Fruit fly (Drosophila melanogaster) whole organism, prepupa: Measurements from ENCODE around the gene IntS11.

Experiments
- CG10669 ChIP-seq: fragments of 200-800 bp; sonication (Bioruptor generic); optimal IDR thresholded peaks from 3 replicates; lab custom pipeline; 2018; ENCODE audit warnings: missing biosample characterization, mild to moderate bottlenecking, missing genetic modification characterization, moderate library complexity
- CG11294 ChIP-seq: fragments of 200-800 bp; sonication (Bioruptor generic); IDR thresholded peaks from 2 replicates; pipeline ENCODE4 v1.3.6; 2022; ENCODE audit warnings: missing biosample characterization, missing genetic modification characterization
- CG11762 ChIP-seq: fragments of 200-800 bp; sonication (Bioruptor generic); optimal IDR thresholded peaks from 3 replicates; lab custom pipeline; 2016; ENCODE audit warnings: missing biosample characterization, missing genetic modification characterization; ENCODE audit not compliant: insufficient read depth
- CG11902 ChIP-seq: fragments of 200-800 bp; sonication (Bioruptor generic); optimal IDR thresholded peaks from 3 replicates; lab custom pipeline; 2016; ENCODE audit warnings: missing biosample characterization, missing genetic modification characterization
- CG15336 ChIP-seq: fragments of 200-800 bp; sonication (Bioruptor generic); IDR thresholded peaks from 2 replicates; pipeline ENCODE4 v1.3.6; 2022; ENCODE audit warnings: missing biosample characterization, missing genetic modification characterization
- CG1621 ChIP-seq: fragments of 200-800 bp; sonication (Bioruptor generic); optimal IDR thresholded peaks from 3 replicates; lab custom pipeline; 2018; ENCODE audit warnings: missing biosample characterization, mild to moderate bottlenecking, missing genetic modification characterization
- CG16779 ChIP-seq: fragments of 200-800 bp; sonication (Bioruptor generic); optimal IDR thresholded peaks from 3 replicates; lab custom pipeline; 2017; ENCODE audit warnings: missing biosample characterization, mild to moderate bottlenecking, missing genetic modification characterization
- CG3032 ChIP-seq: fragments of 200-800 bp; optimal IDR thresholded peaks from 2 replicates; lab custom pipeline; 2019; ENCODE audit warnings: missing biosample characterization, mild to moderate bottlenecking, missing genetic modification characterization, moderate library complexity
- CG31627 ChIP-seq: fragments of 200-800 bp; sonication (Bioruptor generic); optimal IDR thresholded peaks from 3 replicates; lab custom pipeline; 2016; ENCODE audit warnings: missing biosample characterization, missing genetic modification characterization
- CG32006 ChIP-seq: fragments of 200-800 bp; sonication (Bioruptor generic); optimal IDR thresholded peaks from 3 replicates; lab custom pipeline; 2017; ENCODE audit warnings: missing biosample characterization, mild to moderate bottlenecking, missing genetic modification characterization
- CG34406 ChIP-seq: fragments of 200-800 bp; sonication (Bioruptor generic); optimal IDR thresholded peaks from 3 replicates; lab custom pipeline; 2016; ENCODE audit warnings: missing biosample characterization, missing genetic modification characterization
- CG3919 ChIP-seq: fragments of 200-800 bp; sonication (Bioruptor generic); optimal IDR thresholded peaks from 3 replicates; lab custom pipeline; 2016; ENCODE audit warnings: missing biosample characterization, missing genetic modification characterization
- CG4318 ChIP-seq: fragments of 200-800 bp; sonication (Bioruptor generic); optimal IDR thresholded peaks from 3 replicates; lab custom pipeline; 2017; ENCODE audit warnings: missing biosample characterization, mild to moderate bottlenecking, missing genetic modification characterization
- CG6792 ChIP-seq: fragments of 200-800 bp; sonication (Bioruptor generic); optimal IDR thresholded peaks from 3 replicates; lab custom pipeline; 2016; ENCODE audit warnings: missing biosample characterization, missing genetic modification characterization
- CG6808 ChIP-seq: fragments of 200-800 bp; sonication (Bioruptor generic); optimal IDR thresholded peaks from 3 replicates; lab custom pipeline; 2017; ENCODE audit warnings: missing biosample characterization, missing genetic modification characterization, mild to moderate bottlenecking, moderate library complexity, missing genetic modification reagents
- CG6854 ChIP-seq: fragments of 200-800 bp; sonication (Bioruptor generic); optimal IDR thresholded peaks from 2 replicates; lab custom pipeline; 2017; ENCODE audit warnings: missing biosample characterization, mild to moderate bottlenecking, missing genetic modification characterization
- CG7368 ChIP-seq: fragments of 200-800 bp; sonication (Bioruptor generic); optimal IDR thresholded peaks from 3 replicates; lab custom pipeline; 2016; ENCODE audit warnings: missing biosample characterization, missing genetic modification characterization
- CG8119 ChIP-seq: fragments of 200-800 bp; sonication (Bioruptor generic); IDR thresholded peaks from 3 replicates; pipeline ENCODE4 v1.3.6; 2022; ENCODE audit warnings: missing biosample characterization, missing genetic modification characterization
- CG8319 ChIP-seq: fragments of 200-800 bp; sonication (Bioruptor generic); optimal IDR thresholded peaks from 3 replicates; lab custom pipeline; 2016; ENCODE audit warnings: missing biosample characterization, missing genetic modification characterization
- CG8632 ChIP-seq: fragments of 200-800 bp; sonication (Bioruptor generic); optimal IDR thresholded peaks from 3 replicates; lab custom pipeline; 2016; ENCODE audit warnings: missing biosample characterization, missing genetic modification characterization
- CG9139 ChIP-seq: fragments of 200-800 bp; sonication (Bioruptor generic); optimal IDR thresholded peaks from 3 replicates; lab custom pipeline; 2017; ENCODE audit warnings: missing biosample characterization, mild to moderate bottlenecking, missing genetic modification characterization
- Eip75B ChIP-seq: fragments of 200-800 bp; sonication (Bioruptor generic); optimal IDR thresholded peaks from 3 replicates; lab custom pipeline; 2016; ENCODE audit warnings: missing biosample characterization, missing genetic modification characterization
- Eip93F ChIP-seq: fragments of 200-800 bp; sonication (Bioruptor generic); optimal IDR thresholded peaks from 2 replicates; lab custom pipeline; 2016; ENCODE audit warnings: missing biosample characterization, mild to moderate bottlenecking, missing genetic modification characterization
- Ets21C ChIP-seq: fragments of 200-800 bp; sonication (Bioruptor generic); optimal IDR thresholded peaks from 3 replicates; lab custom pipeline; 2016; ENCODE audit warnings: missing biosample characterization, missing genetic modification characterization
- Ets96B ChIP-seq: fragments of 200-800 bp; optimal IDR thresholded peaks from 2 replicates; lab custom pipeline; 2019; ENCODE audit warnings: missing biosample characterization, mild to moderate bottlenecking, missing genetic modification characterization, moderate library complexity
- Hr38 ChIP-seq: sonication (Bioruptor generic); optimal IDR thresholded peaks from 2 replicates; lab custom pipeline; 2016; ENCODE audit warnings: missing biosample characterization, missing genetic modification characterization
- Hr39 ChIP-seq: fragments of 200-800 bp; sonication (Bioruptor generic); optimal IDR thresholded peaks from 2 replicates; lab custom pipeline; 2016; ENCODE audit warnings: missing biosample characterization, missing genetic modification characterization
- Hr4 ChIP-seq: fragments of 200-800 bp; sonication (Bioruptor generic); optimal IDR thresholded peaks from 3 replicates; lab custom pipeline; 2016; ENCODE audit warnings: missing biosample characterization, missing genetic modification characterization
- Lpt ChIP-seq: fragments of 200-800 bp; sonication (Bioruptor generic); optimal IDR thresholded peaks from 3 replicates; lab custom pipeline; 2016; ENCODE audit warnings: missing biosample characterization, missing genetic modification characterization
- Met ChIP-seq: fragments of 200-800 bp; sonication (Bioruptor generic); optimal IDR thresholded peaks from 3 replicates; lab custom pipeline; 2016; ENCODE audit warnings: missing biosample characterization, missing genetic modification characterization
- OdsH ChIP-seq: fragments of 200-800 bp; sonication (Bioruptor generic); optimal IDR thresholded peaks from 3 replicates; lab custom pipeline; 2016; ENCODE audit warnings: missing biosample characterization, missing genetic modification characterization
- Smox ChIP-seq: fragments of 200-800 bp; sonication (Bioruptor generic); optimal IDR thresholded peaks from 3 replicates; lab custom pipeline; 2016; ENCODE audit warnings: missing biosample characterization, missing genetic modification characterization
- Sox102F ChIP-seq: fragments of 200-800 bp; sonication (Bioruptor generic); optimal IDR thresholded peaks from 2 replicates; lab custom pipeline; 2016; ENCODE audit warnings: missing biosample characterization, mild to moderate bottlenecking, missing genetic modification characterization
- Sox14 ChIP-seq: fragments of 200-800 bp; sonication (Bioruptor generic); optimal IDR thresholded peaks from 3 replicates; lab custom pipeline; 2016; ENCODE audit warnings: missing biosample characterization, missing genetic modification characterization
- Sox15 ChIP-seq: fragments of 200-800 bp; sonication (Bioruptor generic); optimal IDR thresholded peaks from 3 replicates; lab custom pipeline; 2016; ENCODE audit warnings: missing biosample characterization, missing genetic modification characterization
- achi ChIP-seq: fragments of 200-800 bp; sonication (Bioruptor generic); optimal IDR thresholded peaks from 3 replicates; lab custom pipeline; 2016; ENCODE audit warnings: missing biosample characterization, missing genetic modification characterization
- acj6 ChIP-seq: fragments of 200-800 bp; sonication (Bioruptor generic); optimal IDR thresholded peaks from 3 replicates; lab custom pipeline; 2016; ENCODE audit warnings: missing biosample characterization, missing genetic modification characterization
- cyc ChIP-seq: fragments of 200-800 bp; sonication (Bioruptor generic); optimal IDR thresholded peaks from 3 replicates; lab custom pipeline; 2016; ENCODE audit warnings: missing biosample characterization, missing genetic modification characterization
- dsx ChIP-seq: fragments of 200-800 bp; optimal IDR thresholded peaks from 3 replicates; lab custom pipeline; 2019; ENCODE audit warnings: missing biosample characterization, mild to moderate bottlenecking, missing genetic modification characterization, moderate library complexity; ENCODE audit not compliant: poor library complexity, severe bottlenecking
- eg ChIP-seq: fragments of 200-800 bp; sonication (Bioruptor generic); IDR thresholded peaks from 3 replicates; pipeline ENCODE4 v1.3.6; 2022; ENCODE audit warnings: missing biosample characterization, missing genetic modification characterization
- esn ChIP-seq: fragments of 200-800 bp; sonication (Bioruptor generic); optimal IDR thresholded peaks from 2 replicates; lab custom pipeline; 2016; ENCODE audit warnings: missing biosample characterization, mild to moderate bottlenecking, missing genetic modification characterization, moderate library complexity
- fd59A ChIP-seq: fragments of 200-800 bp; sonication (Bioruptor generic); optimal IDR thresholded peaks from 2 replicates; lab custom pipeline; 2017; ENCODE audit warnings: missing biosample characterization, mild to moderate bottlenecking, missing genetic modification characterization, missing genetic modification reagents
- lz ChIP-seq: fragments of 200-800 bp; sonication (Bioruptor generic); optimal IDR thresholded peaks from 3 replicates; lab custom pipeline; 2016; ENCODE audit warnings: missing biosample characterization, missing genetic modification characterization
- net ChIP-seq: fragments of 200-800 bp; sonication (Bioruptor generic); optimal IDR thresholded peaks from 3 replicates; lab custom pipeline; 2016; ENCODE audit warnings: missing biosample characterization, missing genetic modification characterization
- pdm3 ChIP-seq: fragments of 200-800 bp; sonication (Bioruptor generic); optimal IDR thresholded peaks from 3 replicates; lab custom pipeline; 2016; ENCODE audit warnings: missing biosample characterization, missing genetic modification characterization
- salr ChIP-seq, 2 experiments: fragments of 200-800 bp; sonication (Bioruptor generic); optimal IDR thresholded peaks; 3 replicates each; lab custom pipeline; 2016 to 2018; ENCODE audit warnings: missing biosample characterization in 2 of 2, missing genetic modification characterization in 2 of 2, mild to moderate bottlenecking in 1 of 2
- spab ChIP-seq: fragments of 200-800 bp; sonication (Bioruptor generic); optimal IDR thresholded peaks from 2 replicates; lab custom pipeline; 2017; ENCODE audit warnings: missing biosample characterization, mild to moderate bottlenecking, missing genetic modification characterization, missing genetic modification reagents
- ss ChIP-seq, 2 experiments: fragments of 200-800 bp; sonication (Bioruptor generic); optimal IDR thresholded peaks; 2 replicates in 1 of 2; 3 replicates in 1 of 2; lab custom pipeline; 2017 to 2018; ENCODE audit warnings: mild to moderate bottlenecking in 2 of 2, missing biosample characterization in 2 of 2, missing genetic modification characterization in 2 of 2, moderate library complexity in 1 of 2
- vri ChIP-seq: fragments of 200-800 bp; sonication (Bioruptor generic); optimal IDR thresholded peaks from 3 replicates; lab custom pipeline; 2016; ENCODE audit warnings: missing biosample characterization, mild to moderate bottlenecking, missing genetic modification characterization

IntS11 gene

dm6 chr3R:29786016-29786996, 41.2 kb downstream of the IntS11 start:
- TF ChIP-seq Eip93F (GFP tag; lab: Kevin White, UChicago) (peak; percentile 65), fd59A (GFP tag; lab: Kevin White, UChicago) (no peak), Ets96B (tag; lab: Kevin White, UChicago) (peak; percentile 70), CG16779 (tag; lab: Kevin White, UChicago) (peak; percentile 24), CG8632 (GFP tag; lab: Kevin White, UChicago) (no peak), CG7368 (GFP tag; lab: Kevin White, UChicago) (peak; percentile 74), Hr38 (GFP tag; lab: Kevin White, UChicago) (no peak), lz (peak; percentile 77), ss (GFP tag; optimal IDR thresholded peaks at IDR 0.05; lab: Kevin White, UChicago) (peak in 1 of 2 experiments; percentile 60), CG6808 (GFP tag; lab: Kevin White, UChicago) (peak; percentile 32), CG4318 (GFP tag; lab: Kevin White, UChicago) (no peak), Sox15 (GFP tag; lab: Kevin White, UChicago) (peak; percentile 20), Met (GFP tag; lab: Kevin White, UChicago) (peak; percentile 95), CG6792 (GFP tag; lab: Kevin White, UChicago) (peak; percentile 58), Sox102F (GFP tag; lab: Kevin White, UChicago) (peak; percentile 76), pdm3 (GFP tag; lab: Kevin White, UChicago) (peak; percentile 60), OdsH (GFP tag; lab: Kevin White, UChicago) (peak; percentile 46), CG3032 (tag; lab: Kevin White, UChicago) (peak; percentile 28), CG31627 (peak; percentile 69), net (GFP tag; lab: Kevin White, UChicago) (peak; percentile 38), CG11762 (GFP tag; lab: Kevin White, UChicago) (peak; percentile 82), CG15336 (GFP tag; lab: Robert Waterston, UW) (peak; percentile 64), achi (GFP tag; lab: Kevin White, UChicago) (peak; percentile 77), CG11294 (GFP tag; lab: Robert Waterston, UW) (peak; percentile 62), CG10669 (GFP tag; lab: Kevin White, UChicago) (peak; percentile 66), vri (GFP tag; lab: Kevin White, UChicago) (peak; percentile 65), CG34406 (GFP tag; lab: Kevin White, UChicago) (peak; percentile 49), dsx (GFP tag; lab: Kevin White, UChicago) (peak; percentile 73), CG11902 (peak; percentile 85), Eip75B (GFP tag; lab: Kevin White, UChicago) (peak; percentile 82), CG8319 (GFP tag; lab: Kevin White, UChicago) (peak; percentile 39), Hr39 (GFP tag; lab: Kevin White, UChicago) (peak; percentile 79), salr (GFP tag; optimal IDR thresholded peaks at IDR 0.05; lab: Kevin White, UChicago) (no peak), CG8119 (GFP tag; lab: Robert Waterston, UW) (peak; percentile 69), Sox14 (peak; percentile 55), CG1621 (no peak), CG3919 (GFP tag; lab: Kevin White, UChicago) (peak; percentile 90), CG6854 (GFP tag; lab: Kevin White, UChicago) (peak; percentile 46), Smox (GFP tag; lab: Kevin White, UChicago) (peak; percentile 76), CG32006 (peak; percentile 24), spab (peak; percentile 53), cyc (GFP tag; lab: Kevin White, UChicago) (peak; percentile 92), esn (GFP tag; lab: Kevin White, UChicago) (peak; percentile 84), CG9139 (GFP tag; lab: Kevin White, UChicago) (no peak), Lpt (peak; percentile 63), eg (GFP tag; lab: Robert Waterston, UW) (peak; percentile 69), acj6 (GFP tag; lab: Kevin White, UChicago) (peak; percentile 55), Hr4 (GFP tag; lab: Kevin White, UChicago) (no peak), Ets21C (GFP tag; lab: Kevin White, UChicago) (peak; percentile 62)
